Fruit fly (Drosophila melanogaster): Measurements from ENCODE around the gene Rrp46.

The Rrp46 gene

dm6 chr3R:10392539-10392919 is 20.6 kb upstream of the Rrp46 start:
- TF ChIP-seq CG8478 (optimal IDR thresholded peaks at IDR 0.05) (no peak), CTCF (optimal IDR thresholded peaks at IDR 0.05) (no peak)

dm6 chr3R:10393020-10393653 is 20.0 kb upstream of the Rrp46 start:
- TF ChIP-seq CG8478 (optimal IDR thresholded peaks at IDR 0.05) (no peak), CTCF (optimal IDR thresholded peaks at IDR 0.05) (no peak)

DNA sequence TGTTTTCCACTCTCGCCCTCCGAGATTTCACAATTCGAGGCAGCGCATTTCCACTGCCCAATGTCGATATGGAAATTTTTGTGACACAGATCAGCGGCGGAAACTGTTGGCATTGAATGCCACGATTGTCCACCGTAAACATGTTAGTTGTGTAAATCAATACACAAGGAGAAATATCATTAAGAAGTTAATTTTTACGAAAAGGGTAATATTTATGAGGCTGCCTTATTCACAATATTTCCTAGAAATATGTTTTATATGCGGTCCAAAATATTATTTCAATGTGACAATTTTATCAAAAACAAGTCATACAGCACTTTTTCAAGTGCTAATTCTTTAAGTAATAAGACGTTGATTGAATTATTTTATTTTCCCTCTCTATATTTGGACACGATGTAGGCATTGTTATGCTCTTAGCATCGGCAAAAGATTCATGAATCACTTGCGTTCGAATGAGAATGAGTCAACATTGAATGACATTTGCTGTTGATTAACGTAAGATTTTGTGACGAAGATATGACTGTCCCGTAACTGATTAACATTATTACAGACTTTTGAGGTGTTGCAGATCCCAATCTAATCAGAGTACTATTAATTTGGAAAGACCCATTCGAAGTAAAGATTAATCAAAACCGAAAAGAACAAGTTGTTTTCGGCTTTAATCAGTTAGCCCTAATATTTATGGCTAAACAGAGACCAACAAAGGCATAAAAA is 19.3 kb upstream of the Rrp46 start:
- TF ChIP-seq CTCF (optimal IDR thresholded peaks at IDR 0.05) (no peak), CG8478 (optimal IDR thresholded peaks at IDR 0.05) (no peak)

DNA sequence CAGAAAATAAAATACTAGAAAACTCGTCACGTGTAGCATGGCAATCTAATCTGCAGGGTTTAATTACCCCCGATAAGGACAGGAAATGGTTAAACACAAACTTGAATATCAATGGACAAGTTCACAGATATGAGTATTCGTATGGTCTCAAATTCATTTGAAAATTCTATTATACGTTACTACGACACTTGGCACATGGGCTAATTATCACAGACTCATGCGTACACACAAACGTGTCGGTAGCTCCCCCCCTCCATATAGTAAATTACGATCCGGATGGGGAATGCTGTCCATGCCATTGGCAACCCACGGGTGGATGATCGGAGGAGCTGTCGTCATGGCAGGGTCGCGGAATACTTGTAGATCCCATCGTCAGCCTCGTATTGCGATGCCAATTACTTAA is 18.7 kb upstream of the Rrp46 start:
- no peak for TF ChIP-seq CTCF (optimal IDR thresholded peaks at IDR 0.05)
- no peak for TF ChIP-seq CG8478 (optimal IDR thresholded peaks at IDR 0.05)

dm6 chr3R:10395233-10395815 is 17.8 kb upstream of the Rrp46 start:
- TF ChIP-seq CTCF (optimal IDR thresholded peaks at IDR 0.05) (no peak), CG8478 (optimal IDR thresholded peaks at IDR 0.05) (no peak)

dm6 chr3R:10400732-10401131 is 12.4 kb upstream of the Rrp46 start, which contains the start of gene mthl11:
TSS of gene mthl11 (plus strand) at chr3R:10401032.
- TF ChIP-seq CG8478 (optimal IDR thresholded peaks at IDR 0.05) (no peak), CTCF (optimal IDR thresholded peaks at IDR 0.05) (no peak)

DNA sequence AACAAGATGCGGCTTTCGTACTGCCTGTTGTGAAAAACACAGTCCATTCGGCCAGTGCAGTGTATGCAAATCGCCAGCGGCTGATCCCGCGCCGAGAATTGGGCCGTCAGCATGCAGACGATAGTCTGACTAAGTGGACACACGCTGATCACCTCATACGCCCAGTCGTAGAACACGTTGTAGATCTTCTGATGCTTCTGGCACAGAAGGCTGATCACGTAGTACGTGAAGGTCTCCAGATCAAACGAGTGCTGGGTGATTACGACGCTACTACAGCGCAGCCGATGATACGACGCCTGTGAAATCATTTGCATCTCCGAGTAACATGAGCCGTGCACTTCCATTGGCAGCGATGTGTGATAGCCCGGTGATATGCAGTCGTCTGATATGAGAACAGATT is 9.2 kb upstream of the Rrp46 start:
- TF ChIP-seq CG8478 (optimal IDR thresholded peaks at IDR 0.05): no peak
- TF ChIP-seq CTCF (optimal IDR thresholded peaks at IDR 0.05): no peak

DNA sequence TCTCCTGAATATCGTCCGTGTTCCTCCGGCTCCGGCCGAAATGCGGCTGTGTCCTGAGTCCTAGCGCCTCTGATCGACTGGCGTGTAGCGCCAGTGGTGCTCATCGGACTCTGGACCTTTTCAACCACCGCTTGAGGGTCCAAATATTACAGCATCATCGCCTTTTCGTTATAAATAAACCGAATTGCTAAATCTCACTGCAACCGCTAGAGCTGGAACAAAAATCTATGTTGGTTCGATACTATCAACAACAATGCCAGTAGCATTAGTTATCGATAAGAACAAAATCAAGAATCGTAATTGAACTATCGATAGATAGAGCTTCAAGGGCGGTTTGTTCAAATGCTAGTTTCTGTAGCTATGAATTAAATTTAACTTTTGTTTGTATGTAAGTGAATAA is 6.0 kb upstream of the Rrp46 start, which contains the start of gene CG6325:
Gene CG6325, minus strand, starts transcription at position 220 of the 400 bp plus-strand sequence.
- TF ChIP-seq CTCF (optimal IDR thresholded peaks at IDR 0.05): no peak
- TF ChIP-seq CG8478 (optimal IDR thresholded peaks at IDR 0.05): no peak

DNA sequence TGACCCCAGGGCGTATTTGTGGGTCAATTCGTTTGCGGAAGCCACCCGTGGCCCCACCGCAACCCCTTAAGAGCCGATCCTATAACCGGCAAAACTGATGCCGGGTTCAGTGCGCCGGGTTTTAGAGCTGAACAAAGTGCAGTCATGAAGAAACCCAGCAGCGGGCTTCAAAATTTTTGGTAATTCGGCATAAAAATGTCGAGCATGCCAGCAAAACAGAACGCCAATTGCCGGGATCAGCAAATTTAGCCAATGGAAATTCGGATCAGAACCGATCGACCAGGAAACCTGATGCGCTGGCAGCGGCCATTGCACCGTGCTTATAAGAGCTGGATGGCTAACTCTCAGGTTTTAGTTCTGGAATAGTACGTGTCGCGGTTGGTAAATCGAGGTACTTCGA is 5.4 kb upstream of the Rrp46 start:
- TF ChIP-seq CTCF (optimal IDR thresholded peaks at IDR 0.05) (no peak), CG8478 (optimal IDR thresholded peaks at IDR 0.05) (no peak)

dm6 chr3R:10411752-10412549 is 1.1 kb upstream of the Rrp46 start:
- TF ChIP-seq CG8478 (optimal IDR thresholded peaks at IDR 0.05): no peak
- TF ChIP-seq CTCF (optimal IDR thresholded peaks at IDR 0.05): no peak

dm6 chr3R:10415923-10416322 is 2.8 kb downstream of the Rrp46 start, which contains the start of gene CG6345:
TSS of gene CG6345 (minus strand) at chr3R:10416046.
- no peak for TF ChIP-seq CG8478 (optimal IDR thresholded peaks at IDR 0.05)
- TF ChIP-seq CTCF (optimal IDR thresholded peaks at IDR 0.05): peak; percentile 76 to 95

dm6 chr3R:10421167-10421566 is 8.1 kb downstream of the Rrp46 start:
- TF ChIP-seq CTCF (optimal IDR thresholded peaks at IDR 0.05) (no peak), CG8478 (optimal IDR thresholded peaks at IDR 0.05) (no peak)

DNA sequence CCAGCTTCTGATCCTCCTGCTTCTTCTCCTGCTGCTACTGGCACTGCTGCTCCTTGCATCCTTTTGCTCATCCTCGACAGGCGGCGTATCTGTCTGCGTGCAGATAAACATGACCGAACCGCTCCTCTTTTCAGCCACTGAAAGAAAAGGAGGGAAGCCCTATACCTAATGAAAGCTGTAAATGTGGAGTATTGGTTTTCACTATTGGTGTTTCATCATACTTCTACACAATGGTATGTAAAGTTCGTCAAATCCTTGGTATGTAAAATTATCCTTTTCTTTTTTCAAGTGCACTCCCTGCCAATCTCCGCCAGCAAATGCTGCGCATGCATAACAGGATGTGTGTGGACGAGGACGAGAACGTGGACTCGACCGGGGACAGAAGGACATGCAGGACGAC is 15.2 kb downstream of the Rrp46 start, which contains the start of gene CG46270:
Gene CG46270, minus strand, starts transcription at position 101 of the 400 bp plus-strand sequence.
- TF ChIP-seq CTCF (optimal IDR thresholded peaks at IDR 0.05): no peak
- no peak for TF ChIP-seq CG8478 (optimal IDR thresholded peaks at IDR 0.05)

DNA sequence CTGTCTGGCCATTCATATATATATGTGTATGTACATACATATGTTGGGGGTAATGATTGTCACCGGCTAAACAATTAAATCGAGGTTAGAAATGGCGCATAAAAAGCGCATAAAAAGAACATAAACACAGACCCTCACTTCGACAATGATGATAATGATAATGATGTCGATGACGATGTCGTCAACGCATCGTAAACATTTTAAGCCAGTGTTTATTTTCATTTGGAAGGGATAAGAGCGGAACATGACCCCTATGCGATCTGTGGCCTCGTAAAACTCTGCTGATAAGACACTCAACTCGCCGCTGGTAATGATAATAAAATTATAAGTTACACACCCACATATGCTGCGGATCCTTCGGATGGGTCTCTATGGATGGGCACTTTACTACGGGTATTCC is 18.0 kb downstream of the Rrp46 start:
- no peak for TF ChIP-seq CG8478 (optimal IDR thresholded peaks at IDR 0.05)
- no peak for TF ChIP-seq CTCF (optimal IDR thresholded peaks at IDR 0.05)

dm6 chr3R:10433408-10433980 is 20.4 kb downstream of the Rrp46 start:
- TF ChIP-seq CTCF (optimal IDR thresholded peaks at IDR 0.05): no peak
- no peak for TF ChIP-seq CG8478 (optimal IDR thresholded peaks at IDR 0.05)

Measured in S2 (cell line).